Worm (Caenorhabditis elegans): ENCODE measurements around the gene puf-6.

Gene puf-6

ce11 chrII:13006283-13006682, 37.0 kb downstream of the puf-6 start (continued):
- no peak for TF ChIP-seq lin-39 (tag; optimal IDR thresholded peaks at IDR 0.05)
- no peak for TF ChIP-seq daf-12 (tag; optimal IDR thresholded peaks at IDR 0.05)
- TF ChIP-seq hlh-30 (tag; optimal IDR thresholded peaks at IDR 0.05; ENCODE audit: insufficient read depth) = peak; percentile 74
- TF ChIP-seq lim-7 (GFP tag; IDR thresholded peaks at IDR 0.05) = no peak

ce11 chrII:13004872-13005252, 38.4 kb downstream of the puf-6 start:
- TF ChIP-seq zag-1 (tag; optimal IDR thresholded peaks at IDR 0.05) (no peak), daf-16 (GFP tag; optimal IDR thresholded peaks at IDR 0.05) (no peak), daf-16 (tag; optimal IDR thresholded peaks at IDR 0.05) (peak; percentile 67), hlh-30 (tag; optimal IDR thresholded peaks at IDR 0.05; ENCODE audit: insufficient read depth) (no peak), madf-9 (GFP tag; conservative IDR thresholded peaks at IDR 0.05) (no peak)

- TF ChIP-seq hmg-1.1 (GFP tag; IDR thresholded peaks at IDR 0.05) (no peak), pqm-1 (tag; optimal IDR thresholded peaks at IDR 0.05) (peak; percentile 64), hlh-11 (tag; optimal IDR thresholded peaks at IDR 0.05) (peak; percentile 63), dmd-6 (GFP tag; IDR thresholded peaks at IDR 0.05) (peak; percentile 63), aha-1 (tag) (peak; percentile 88), daf-16 (GFP tag; optimal IDR thresholded peaks at IDR 0.05) (no peak), daf-16 (tag; optimal IDR thresholded peaks at IDR 0.05) (peak; percentile 68), daf-12 (tag; optimal IDR thresholded peaks at IDR 0.05) (no peak), nhr-48 (tag; optimal IDR thresholded peaks at IDR 0.05) (peak; percentile 55), nhr-28 (tag; optimal IDR thresholded peaks at IDR 0.05) (peak; percentile 97), dve-1 (tag; optimal IDR thresholded peaks at IDR 0.05; ENCODE audit: insufficient read depth) (peak; percentile 51), unc-62 (GFP tag; optimal IDR thresholded peaks at IDR 0.05 in 1 of 2) (peak in 1 of 2 experiments; percentile 97), unc-62 (tag; optimal IDR thresholded peaks at IDR 0.05) (no peak), nhr-237 (tag; optimal IDR thresholded peaks at IDR 0.05) (no peak), mxl-3 (GFP tag; optimal IDR thresholded peaks at IDR 0.05) (peak; percentile 10), tra-1 (GFP tag; IDR thresholded peaks at IDR 0.05) (0 out of 2 replicates have a peak, but pooled peaks have one; percentile 7), F10B5.3 (tag; optimal IDR thresholded peaks at IDR 0.05) (no peak)
Measured at ce11 chrII:13004160-13004871, 38.9 kb downstream of the puf-6 start.

DNA sequence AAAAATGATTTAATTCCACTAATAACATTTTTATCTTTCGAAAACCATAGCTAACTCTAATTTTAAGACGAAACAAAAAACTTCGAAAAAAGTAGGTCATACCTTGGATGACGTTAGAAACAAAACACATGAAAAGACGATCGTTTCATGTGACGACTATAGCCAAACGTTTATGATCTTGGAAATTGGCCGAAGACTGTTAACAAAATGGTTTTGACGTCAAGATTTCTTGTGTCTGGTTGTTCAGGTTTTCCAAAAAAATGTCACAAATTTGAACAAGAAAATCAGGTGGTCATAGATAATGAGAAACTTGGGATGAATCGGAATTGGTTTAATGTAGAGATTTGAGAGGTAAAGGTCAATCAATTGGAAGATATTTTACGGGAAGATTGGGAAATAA, 40.0 kb downstream of the puf-6 start:
- TF ChIP-seq hlh-30 (tag; optimal IDR thresholded peaks at IDR 0.05; ENCODE audit: insufficient read depth) = peak; percentile 60
- no peak for TF ChIP-seq mdl-1 (tag; optimal IDR thresholded peaks at IDR 0.05)

- TF ChIP-seq sdz-12 (GFP tag; optimal IDR thresholded peaks at IDR 0.05) = no peak
- no peak for TF ChIP-seq lir-3 (tag; optimal IDR thresholded peaks at IDR 0.05)
- no peak for TF ChIP-seq gei-8 (GFP tag; optimal IDR thresholded peaks at IDR 0.05)
- TF ChIP-seq hlh-11 (tag; optimal IDR thresholded peaks at IDR 0.05) = no peak
- no peak for TF ChIP-seq ceh-28 (tag; optimal IDR thresholded peaks at IDR 0.05)
Measured at ce11 chrII:13000753-13001152, 42.5 kb downstream of the puf-6 start, which contains the start of gene Y38F1A.8. Y38F1A.8 (minus strand) TSS chrII:13000853.

- TF ChIP-seq mep-1 (tag; optimal IDR thresholded peaks at IDR 0.05) (no peak), unc-62 (GFP tag; optimal IDR thresholded peaks at IDR 0.05 in 1 of 2) (peak in 1 of 2 experiments; percentile 92), unc-62 (tag; optimal IDR thresholded peaks at IDR 0.05) (no peak), T20F7.1 (GFP tag; optimal IDR thresholded peaks at IDR 0.05) (no peak)
Measured at ce11 chrII:12997413-12997812, 45.8 kb downstream of the puf-6 start, which contains the start of gene Y38F1A.7. Y38F1A.7 (minus strand) TSS chrII:12997804.

All from whole organism, L4 larva.